Fruit fly (Drosophila melanogaster): ENCODE measurements around the gene wake.

Gene wake

dm6 chr3R:22631156-22631555, 8.5 kb upstream of the wake start (continued):
- TF ChIP-seq ci (GFP tag; IDR thresholded peaks at IDR 0.05) (peak; percentile 72), fd64A (GFP tag; optimal IDR thresholded peaks at IDR 0.05) (peak; percentile 19), CG31365 (tag; optimal IDR thresholded peaks at IDR 0.05) (peak; percentile 8), exex (tag; optimal IDR thresholded peaks at IDR 0.05) (peak; percentile 51), CG8924 (tag; optimal IDR thresholded peaks at IDR 0.05) (peak; percentile 5), gcm (GFP tag; optimal IDR thresholded peaks at IDR 0.05) (no peak), HmgZ (tag; optimal IDR thresholded peaks at IDR 0.05) (peak; percentile 32), nau (GFP tag; optimal IDR thresholded peaks at IDR 0.05) (peak; percentile 8), D19B (GFP tag; optimal IDR thresholded peaks at IDR 0.05) (no peak), az2 (GFP tag; optimal IDR thresholded peaks at IDR 0.05) (no peak), CG4707 (GFP tag; optimal IDR thresholded peaks at IDR 0.05) (peak; percentile 35), slbo (GFP tag; IDR thresholded peaks at IDR 0.05) (0 out of 2 replicates have a peak, but pooled peaks have one; percentile 2), CG8359 (GFP tag; optimal IDR thresholded peaks at IDR 0.05; ENCODE audit: borderline replicate concordance) (no peak), schlank (tag; optimal IDR thresholded peaks at IDR 0.05) (peak; percentile 7), CG12659 (GFP tag; optimal IDR thresholded peaks at IDR 0.05) (peak; percentile 21), CG5180 (GFP tag; optimal IDR thresholded peaks at IDR 0.05) (peak; percentile 5), vfl (GFP tag; optimal IDR thresholded peaks at IDR 0.05) (no peak), CG31388 (GFP tag; optimal IDR thresholded peaks at IDR 0.05) (no peak), dati (GFP tag; IDR thresholded peaks at IDR 0.05) (no peak), CG7839 (tag; optimal IDR thresholded peaks at IDR 0.05) (no peak), cwo (GFP tag; optimal IDR thresholded peaks at IDR 0.05) (peak; percentile 34), CG2875 (GFP tag; optimal IDR thresholded peaks at IDR 0.05) (peak; percentile 25), Sox100B (GFP tag; optimal IDR thresholded peaks at IDR 0.05) (peak; percentile 16), CG13424 (tag; optimal IDR thresholded peaks at IDR 0.05) (peak; percentile 8), zf30C (GFP tag; optimal IDR thresholded peaks at IDR 0.05) (no peak), CG10209 (GFP tag; optimal IDR thresholded peaks at IDR 0.05) (peak; percentile 36), sens (GFP tag) (peak; percentile 52), br (optimal IDR thresholded peaks at IDR 0.05) (no peak), sd (tag; optimal IDR thresholded peaks at IDR 0.05) (peak; percentile 84), sug (tag; optimal IDR thresholded peaks at IDR 0.05) (peak; percentile 53), klu (GFP tag; IDR thresholded peaks at IDR 0.05) (no peak), CG17568 (GFP tag; optimal IDR thresholded peaks at IDR 0.05) (peak; percentile 52), gem (tag; optimal IDR thresholded peaks at IDR 0.05) (peak; percentile 10), ab (GFP tag; optimal IDR thresholded peaks at IDR 0.05) (no peak), D19A (tag; optimal IDR thresholded peaks at IDR 0.05) (peak; percentile 26), insv (GFP tag; optimal IDR thresholded peaks at IDR 0.05) (no peak), pan (optimal IDR thresholded peaks at IDR 0.05) (no peak), pan (GFP tag; optimal IDR thresholded peaks at IDR 0.05 in 1 of 2, IDR thresholded peaks at IDR 0.05 in 1 of 2) (peak in 1 of 2 experiments; percentile 24), Dad (GFP tag; optimal IDR thresholded peaks at IDR 0.05) (no peak), eve (GFP tag; optimal IDR thresholded peaks at IDR 0.05) (peak in 1 of 2 experiments; percentile 50), seq (GFP tag; IDR thresholded peaks at IDR 0.05) (peak; percentile 24; the same call in 1 of the 2 replicates), CG7987 (GFP tag; optimal IDR thresholded peaks at IDR 0.05) (peak; percentile 37), toy (GFP tag; IDR thresholded peaks at IDR 0.05) (0 out of 2 replicates have a peak, but pooled peaks have one; percentile 6), so (GFP tag; IDR thresholded peaks at IDR 0.05) (no peak), CG30431 (GFP tag; optimal IDR thresholded peaks at IDR 0.05) (no peak), Hey (tag; optimal IDR thresholded peaks at IDR 0.05) (peak; percentile 44), CG1529 (GFP tag; optimal IDR thresholded peaks at IDR 0.05) (peak; percentile 19), lab (GFP tag; optimal IDR thresholded peaks at IDR 0.05) (peak; percentile 49), PHDP (tag; optimal IDR thresholded peaks at IDR 0.05) (peak; percentile 47), grn (GFP tag; optimal IDR thresholded peaks at IDR 0.05) (peak; percentile 75), CG2678 (tag; optimal IDR thresholded peaks at IDR 0.05) (peak; percentile 22)
